Worm (Caenorhabditis elegans) whole organism, mixed stage, embryonic: ENCODE data around the gene idpp-2.

Experiments used
- bed-3 ChIP-seq: fragments of 200-800 bp; sonication (Bioruptor generic); optimal IDR thresholded peaks from 3 replicates; lab custom pipeline; 2018; ENCODE audit warnings: mild to moderate bottlenecking, missing genetic modification characterization, moderate library complexity, missing compliant biosample characterization
- blmp-1 ChIP-seq: fragments of 150-350 bp; optimal IDR thresholded peaks from 2 replicates; lab custom pipeline; 2014; ENCODE audit warnings: missing biosample characterization, missing genetic modification characterization
- ceh-43 ChIP-seq: fragments of 200-800 bp; sonication (Bioruptor generic); optimal IDR thresholded peaks from 2 replicates; lab custom pipeline; 2018; ENCODE audit warnings: mild to moderate bottlenecking, missing genetic modification characterization, moderate library complexity, missing compliant biosample characterization
- ceh-83 ChIP-seq: fragments of 200-800 bp; sonication (Bioruptor generic); optimal IDR thresholded peaks from 2 replicates; lab custom pipeline; 2018; ENCODE audit warnings: mild to moderate bottlenecking, missing genetic modification characterization, missing compliant biosample characterization
- ces-1 ChIP-seq: fragments of 150-350 bp; optimal IDR thresholded peaks from 2 replicates; lab custom pipeline; 2014; ENCODE audit warnings: missing biosample characterization, missing genetic modification reagents, missing genetic modification characterization
- drap-1 ChIP-seq: fragments of 200-800 bp; sonication (Bioruptor generic); optimal IDR thresholded peaks from 3 replicates; lab custom pipeline; 2018; ENCODE audit warnings: mild to moderate bottlenecking, missing genetic modification characterization, missing compliant biosample characterization
- elt-1 ChIP-seq: sonication (generic microtip); optimal IDR thresholded peaks from 2 replicates; lab custom pipeline; 2017; ENCODE audit warnings: missing genetic modification characterization, mild to moderate bottlenecking, missing compliant biosample characterization, antibody characterized with exemption, moderate library complexity, borderline replicate concordance; ENCODE audit not compliant: insufficient read depth
- flh-1 ChIP-seq: fragments of 200-800 bp; sonication (Bioruptor generic); optimal IDR thresholded peaks from 2 replicates; lab custom pipeline; 2018; ENCODE audit warnings: mild to moderate bottlenecking, missing genetic modification characterization, moderate library complexity, missing compliant biosample characterization
- ham-2 ChIP-seq: fragments of 200-800 bp; sonication (Bioruptor generic); optimal IDR thresholded peaks from 2 replicates; lab custom pipeline; 2018; ENCODE audit warnings: mild to moderate bottlenecking, missing genetic modification characterization, missing compliant biosample characterization
- hlh-1 ChIP-seq: fragments of 150-350 bp; optimal IDR thresholded peaks from 2 replicates; lab custom pipeline; 2014; ENCODE audit warnings: missing biosample characterization, missing genetic modification reagents, missing genetic modification characterization
- lin-13 ChIP-seq: fragments of 150-350 bp; optimal IDR thresholded peaks from 2 replicates; lab custom pipeline; 2014; ENCODE audit warnings: missing biosample characterization, missing genetic modification characterization
- lin-32 ChIP-seq: fragments of 200-800 bp; sonication (Bioruptor generic); optimal IDR thresholded peaks from 2 replicates; lab custom pipeline; 2018; ENCODE audit warnings: mild to moderate bottlenecking, missing genetic modification characterization, missing compliant biosample characterization
- lsy-2 ChIP-seq: fragments of 150-350 bp; optimal IDR thresholded peaks from 2 replicates; lab custom pipeline; 2014; ENCODE audit warnings: missing biosample characterization, missing genetic modification characterization
- mab-5 ChIP-seq: fragments of 150-350 bp; optimal IDR thresholded peaks from 2 replicates; lab custom pipeline; 2014; ENCODE audit warnings: missing biosample characterization, missing genetic modification characterization
- mep-1 ChIP-seq: fragments of 150-350 bp; optimal IDR thresholded peaks from 2 replicates; lab custom pipeline; 2017; ENCODE audit warnings: missing biosample characterization, missing genetic modification reagents, missing genetic modification characterization, inconsistent platforms
- mls-2 ChIP-seq: sonication (generic microtip); optimal IDR thresholded peaks from 2 replicates; lab custom pipeline; 2016; ENCODE audit warnings: mild to moderate bottlenecking, missing genetic modification characterization, moderate library complexity, missing compliant biosample characterization
- nhr-12 ChIP-seq: fragments of 150-350 bp; optimal IDR thresholded peaks from 2 replicates; lab custom pipeline; 2014; ENCODE audit warnings: missing biosample characterization, missing genetic modification characterization
- nhr-2 ChIP-seq: fragments of 150-350 bp; optimal IDR thresholded peaks from 2 replicates; lab custom pipeline; 2014; ENCODE audit warnings: missing biosample characterization, missing genetic modification characterization
- nhr-237 ChIP-seq: fragments of 150-350 bp; optimal IDR thresholded peaks from 2 replicates; lab custom pipeline; 2014; ENCODE audit warnings: missing biosample characterization, missing genetic modification characterization
- nhr-28 ChIP-seq: fragments of 150-350 bp; optimal IDR thresholded peaks from 2 replicates; lab custom pipeline; 2014; ENCODE audit warnings: missing biosample characterization, missing genetic modification characterization
- nhr-76 ChIP-seq: sonication (generic microtip); optimal IDR thresholded peaks from 2 replicates; lab custom pipeline; 2017; ENCODE audit warnings: missing biosample characterization, missing genetic modification characterization
- pha-4 ChIP-seq: fragments of 150-350 bp; optimal IDR thresholded peaks from 2 replicates; lab custom pipeline; 2018; ENCODE audit warnings: missing biosample characterization, missing genetic modification reagents, missing genetic modification characterization
- sem-2 ChIP-seq: fragments of 200-800 bp; sonication (Bioruptor generic); optimal IDR thresholded peaks from 2 replicates; lab custom pipeline; 2018; ENCODE audit warnings: mild to moderate bottlenecking, missing genetic modification characterization, missing compliant biosample characterization
- snpc-4 ChIP-seq: fragments of 150-350 bp; optimal IDR thresholded peaks from 2 replicates; lab custom pipeline; 2014; ENCODE audit warnings: missing biosample characterization, missing genetic modification characterization
- sptf-1 ChIP-seq: sonication (generic microtip); optimal IDR thresholded peaks from 2 replicates; lab custom pipeline; 2017; ENCODE audit warnings: mild to moderate bottlenecking, missing genetic modification characterization, moderate library complexity, missing compliant biosample characterization
- tbx-8 ChIP-seq: fragments of 200-800 bp; sonication (Bioruptor generic); optimal IDR thresholded peaks from 2 replicates; lab custom pipeline; 2018; ENCODE audit warnings: mild to moderate bottlenecking, missing genetic modification characterization, moderate library complexity, missing compliant biosample characterization
- unc-120 ChIP-seq: sonication (generic microtip); optimal IDR thresholded peaks from 2 replicates; lab custom pipeline; 2017; ENCODE audit warnings: missing genetic modification characterization, missing compliant biosample characterization; ENCODE audit not compliant: poor library complexity, severe bottlenecking
- unc-39 ChIP-seq: fragments of 150-350 bp; optimal IDR thresholded peaks from 2 replicates; lab custom pipeline; 2014; ENCODE audit warnings: missing biosample characterization, missing genetic modification characterization
- unc-62 ChIP-seq: fragments of 150-350 bp; optimal IDR thresholded peaks from 2 replicates; lab custom pipeline; 2014; ENCODE audit warnings: missing biosample characterization, missing genetic modification reagents, missing genetic modification characterization
- ztf-11 ChIP-seq: fragments of 150-350 bp; optimal IDR thresholded peaks from 2 replicates; lab custom pipeline; 2014; ENCODE audit warnings: missing biosample characterization, missing genetic modification characterization

idpp-2 gene

ce11 chrV:1335-1734 is at the start of gene idpp-2:
Gene idpp-2, plus strand, starts transcription at chrV:1635.
- TF ChIP-seq mep-1 (tag; lab: Kevin White, UChicago) (no peak), sem-2 (GFP tag; lab: Kevin White, UChicago) (no peak), mab-5 (tag; lab: Kevin White, UChicago) (no peak), nhr-76 (tag; lab: Kevin White, UChicago) (no peak), nhr-28 (no peak), snpc-4 (no peak), elt-1 (tag; lab: Kevin White, UChicago) (no peak)

ce11 chrV:6271-6670 is 4.8 kb downstream of the idpp-2 start:
- no peak for TF ChIP-seq pha-4 (tag; lab: Kevin White, UChicago)
- TF ChIP-seq nhr-12 (tag; lab: Kevin White, UChicago): no peak
- no peak for TF ChIP-seq ces-1 (GFP tag; lab: Kevin White, UChicago)
- TF ChIP-seq hlh-1: no peak
- TF ChIP-seq blmp-1 (tag; lab: Kevin White, UChicago): no peak
- no peak for TF ChIP-seq lsy-2 (tag; lab: Kevin White, UChicago)
- no peak for TF ChIP-seq lin-13 (tag; lab: Kevin White, UChicago)
- no peak for TF ChIP-seq unc-120 (tag; lab: Kevin White, UChicago)
- no peak for TF ChIP-seq ztf-11 (tag; lab: Kevin White, UChicago)
- TF ChIP-seq drap-1 (GFP tag; lab: Kevin White, UChicago): no peak
- no peak for TF ChIP-seq lin-32 (GFP tag; lab: Kevin White, UChicago)
- no peak for TF ChIP-seq ceh-43 (GFP tag; lab: Kevin White, UChicago)
- no peak for TF ChIP-seq nhr-28
- no peak for TF ChIP-seq sptf-1 (tag; lab: Kevin White, UChicago)
- no peak for TF ChIP-seq unc-39 (tag; lab: Kevin White, UChicago)

DNA sequence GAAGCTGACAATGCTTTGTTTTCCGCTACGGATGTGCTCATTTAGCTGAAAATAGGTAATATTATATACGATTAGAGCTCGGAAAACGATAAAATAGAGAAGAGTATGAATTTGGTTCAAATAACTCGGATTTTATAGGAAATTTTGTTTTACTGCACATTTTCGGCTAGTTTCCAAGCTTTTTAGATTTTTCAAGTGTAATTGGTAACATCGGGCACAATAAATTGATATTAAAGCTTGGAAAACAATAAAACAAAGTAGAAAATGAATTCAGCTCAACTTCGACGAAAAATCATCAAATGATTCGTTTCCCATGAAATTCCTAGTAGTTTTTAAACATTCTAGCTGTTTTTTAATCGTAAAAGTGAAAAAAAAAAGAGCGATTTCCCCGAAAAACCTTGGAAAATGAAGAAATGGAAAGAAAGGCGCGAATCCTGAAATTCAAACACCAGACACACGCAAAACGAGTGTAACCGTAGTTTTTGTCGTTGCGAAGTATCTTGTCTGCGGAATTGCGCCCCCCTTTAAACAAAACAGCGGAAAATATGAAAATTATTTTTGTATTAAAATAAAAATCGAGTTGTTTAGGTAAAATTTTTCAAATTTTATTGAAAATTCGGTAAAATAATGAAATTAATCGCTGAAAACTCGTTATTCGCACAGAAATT is 6.5 kb downstream of the idpp-2 start, which contains the start of gene ife-3:
Gene ife-3, minus strand, starts transcription at position 51 of the 668 bp plus-strand sequence.
- TF ChIP-seq pha-4 (tag; lab: Kevin White, UChicago): no peak
- peak; percentile 39 for TF ChIP-seq mep-1 (tag; lab: Kevin White, UChicago)
- no peak for TF ChIP-seq flh-1
- TF ChIP-seq hlh-1: peak; percentile 19
- TF ChIP-seq lsy-2 (tag; lab: Kevin White, UChicago): peak; percentile 95
- TF ChIP-seq ces-1 (GFP tag; lab: Kevin White, UChicago): peak; percentile 5

ce11 chrV:8716-9246 is 7.3 kb downstream of the idpp-2 start, which contains the start of gene B0348.10:
Gene B0348.10, minus strand, starts transcription at chrV:8739.
- peak; percentile 2 for TF ChIP-seq lsy-2 (tag; lab: Kevin White, UChicago)
- peak; percentile 29 for TF ChIP-seq unc-120 (tag; lab: Kevin White, UChicago)
- TF ChIP-seq unc-62: peak; percentile 78
- no peak for TF ChIP-seq ceh-83 (GFP tag; lab: Kevin White, UChicago)
- TF ChIP-seq sem-2 (GFP tag; lab: Kevin White, UChicago): no peak
- TF ChIP-seq nhr-76 (tag; lab: Kevin White, UChicago): no peak
- TF ChIP-seq pha-4 (tag; lab: Kevin White, UChicago): no peak
- no peak for TF ChIP-seq sptf-1 (tag; lab: Kevin White, UChicago)
- peak; percentile 20 for TF ChIP-seq mep-1 (tag; lab: Kevin White, UChicago)
- TF ChIP-seq nhr-12 (tag; lab: Kevin White, UChicago): no peak
- TF ChIP-seq ceh-43 (GFP tag; lab: Kevin White, UChicago): no peak
- TF ChIP-seq ces-1 (GFP tag; lab: Kevin White, UChicago): peak; percentile 53
- TF ChIP-seq drap-1 (GFP tag; lab: Kevin White, UChicago): peak; percentile 35
- no peak for TF ChIP-seq tbx-8 (GFP tag; lab: Kevin White, UChicago)
- no peak for TF ChIP-seq mab-5 (tag; lab: Kevin White, UChicago)
- peak; percentile 19 for TF ChIP-seq ham-2 (GFP tag; lab: Kevin White, UChicago)
- TF ChIP-seq nhr-237 (tag; lab: Kevin White, UChicago): peak; percentile 21
- peak; percentile 1 for TF ChIP-seq ztf-11 (tag; lab: Kevin White, UChicago)
- TF ChIP-seq blmp-1 (tag; lab: Kevin White, UChicago): no peak
- peak; percentile 51 for TF ChIP-seq mls-2 (tag; lab: Kevin White, UChicago)
- TF ChIP-seq hlh-1: no peak
- no peak for TF ChIP-seq nhr-2 (tag; lab: Kevin White, UChicago)
- TF ChIP-seq bed-3 (GFP tag; lab: Kevin White, UChicago): no peak
- TF ChIP-seq, all 35 proteins: peak for 10
